Worm (Caenorhabditis elegans) whole organism, L4/young adult: ENCODE results near the gene W03G11.4.

ENCODE experiments used
- dao-5 ChIP-seq: sonication (generic microtip); optimal IDR thresholded peaks from 2 replicates; lab custom pipeline; 2016; ENCODE audit warnings: missing genotype, missing genetic modification characterization, moderate library complexity, missing compliant biosample characterization
- him-1 ChIP-seq: sonication (generic microtip); optimal IDR thresholded peaks from 2 replicates; lab custom pipeline; 2016; ENCODE audit warnings: missing genotype, missing genetic modification reagents, missing genetic modification characterization, missing compliant biosample characterization

DNA sequence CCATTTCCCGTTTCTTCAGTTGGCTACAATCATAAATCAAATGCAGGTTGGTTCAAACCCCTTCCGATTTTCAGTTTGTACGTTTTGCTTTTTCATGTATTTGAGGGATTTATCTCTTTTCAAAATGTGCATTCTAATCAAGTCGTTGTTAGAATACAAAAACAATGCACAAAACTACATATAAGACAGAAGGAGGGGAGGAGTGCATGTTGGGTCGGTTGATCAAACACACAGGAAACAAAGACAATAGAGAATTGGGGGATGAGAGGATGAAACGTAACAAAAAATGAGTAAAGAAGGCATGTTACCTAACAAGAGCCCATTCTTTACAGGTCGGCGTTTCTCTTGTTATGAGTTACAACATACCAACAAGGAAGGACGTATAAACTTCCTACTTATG is 5.1 kb upstream of the W03G11.4 start:
- TF ChIP-seq him-1 (tag; lab: Kevin White, UChicago), result no peak
- no peak for TF ChIP-seq dao-5 (tag; lab: Kevin White, UChicago)
